Fruit fly (Drosophila melanogaster): ENCODE results near the gene RpL14.

Gene RpL14

dm6 chr3L:8627839-8628827 is 27.3 kb downstream of the RpL14 start:
- TF ChIP-seq brk (GFP tag; optimal IDR thresholded peaks at IDR 0.05) (no peak), Myc (optimal IDR thresholded peaks at IDR 0.05) (peak; percentile 42)

DNA sequence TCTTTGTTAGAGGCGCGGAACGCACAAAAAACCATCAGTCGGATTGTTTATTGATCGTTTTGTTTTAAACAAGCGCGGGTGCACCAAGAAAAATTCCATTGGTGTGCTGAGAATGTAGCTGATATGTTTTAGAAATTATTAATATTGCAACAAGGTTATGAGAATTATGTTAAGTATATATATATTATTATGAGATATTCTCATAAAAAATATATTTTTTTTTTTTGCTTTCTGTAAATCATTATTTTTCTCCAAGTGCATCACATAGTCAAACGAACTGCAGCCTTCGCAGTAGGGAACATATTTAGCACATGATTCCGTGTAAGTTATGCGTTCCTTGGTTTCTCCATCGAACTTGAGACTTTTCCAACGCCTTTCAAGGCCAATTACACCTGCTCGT is 28.2 kb downstream of the RpL14 start:
- no peak for TF ChIP-seq psq (GFP tag; optimal IDR thresholded peaks at IDR 0.05)
- no peak for TF ChIP-seq dmrt93B (GFP tag; optimal IDR thresholded peaks at IDR 0.05)
- TF ChIP-seq OdsH (GFP tag; optimal IDR thresholded peaks at IDR 0.05), result no peak
- TF ChIP-seq Hr78 (GFP tag; optimal IDR thresholded peaks at IDR 0.05), result no peak
- no peak for TF ChIP-seq Hr83 (GFP tag; optimal IDR thresholded peaks at IDR 0.05; ENCODE audit: poor library complexity, severe bottlenecking)
- TF ChIP-seq Abd-B (GFP tag; optimal IDR thresholded peaks at IDR 0.05), result no peak
- no peak for TF ChIP-seq rgr (GFP tag; optimal IDR thresholded peaks at IDR 0.05)
- no peak for TF ChIP-seq CG32264 (GFP tag; optimal IDR thresholded peaks at IDR 0.05)
- TF ChIP-seq Hnf4 (GFP tag; optimal IDR thresholded peaks at IDR 0.05), result no peak
- TF ChIP-seq ey (GFP tag; optimal IDR thresholded peaks at IDR 0.05), result no peak
- no peak for TF ChIP-seq sage (GFP tag; optimal IDR thresholded peaks at IDR 0.05)
- no peak for TF ChIP-seq Dif (GFP tag; optimal IDR thresholded peaks at IDR 0.05; ENCODE audit: partially characterized antibody)
- TF ChIP-seq brk (GFP tag; optimal IDR thresholded peaks at IDR 0.05), result no peak
- TF ChIP-seq Myc (optimal IDR thresholded peaks at IDR 0.05), result no peak
- TF ChIP-seq Sp1 (GFP tag; optimal IDR thresholded peaks at IDR 0.05), result peak; percentile 42
- no peak for TF ChIP-seq br (GFP tag; optimal IDR thresholded peaks at IDR 0.05)
- TF ChIP-seq GATAd (GFP tag; optimal IDR thresholded peaks at IDR 0.05), result no peak
- TF ChIP-seq Dfd (GFP tag; optimal IDR thresholded peaks at IDR 0.05), result no peak
- no peak for TF ChIP-seq h (GFP tag; optimal IDR thresholded peaks at IDR 0.05)
- TF ChIP-seq foxo (GFP tag; optimal IDR thresholded peaks at IDR 0.05), result peak in 1 of 2 experiments; percentile 29
- TF ChIP-seq usp (GFP tag; optimal IDR thresholded peaks at IDR 0.05), result no peak
- TF ChIP-seq CG9705 (GFP tag; optimal IDR thresholded peaks at IDR 0.05), result peak; percentile 4
- TF ChIP-seq Mio (GFP tag; optimal IDR thresholded peaks at IDR 0.05), result no peak
- TF ChIP-seq lola (GFP tag; optimal IDR thresholded peaks at IDR 0.05), result no peak
- no peak for TF ChIP-seq pan (optimal IDR thresholded peaks at IDR 0.05)
- no peak for TF ChIP-seq N (GFP tag; optimal IDR thresholded peaks at IDR 0.05)
- TF ChIP-seq Rel (GFP tag; optimal IDR thresholded peaks at IDR 0.05), result no peak
- TF ChIP-seq Rel (tag; optimal IDR thresholded peaks at IDR 0.05), result no peak
- no peak for TF ChIP-seq jim (GFP tag; optimal IDR thresholded peaks at IDR 0.05)
- peak; percentile 57 for TF ChIP-seq HLH106 (tag; optimal IDR thresholded peaks at IDR 0.05)
- no peak for TF ChIP-seq woc (GFP tag; optimal IDR thresholded peaks at IDR 0.05)
- no peak for TF ChIP-seq Vsx2 (GFP tag; optimal IDR thresholded peaks at IDR 0.05; ENCODE audit: partially characterized antibody)

dm6 chr3L:8629701-8630343 is 29.0 kb downstream of the RpL14 start:
- TF ChIP-seq dsf (GFP tag; optimal IDR thresholded peaks at IDR 0.05; ENCODE audit: borderline replicate concordance) (no peak), foxo (GFP tag; optimal IDR thresholded peaks at IDR 0.05) (no peak), rgr (GFP tag; optimal IDR thresholded peaks at IDR 0.05) (peak; percentile 53), dl (GFP tag; optimal IDR thresholded peaks at IDR 0.05; ENCODE audit: insufficient read depth in 1 of 2, partially characterized antibody in 2 of 2) (no peak), pan (optimal IDR thresholded peaks at IDR 0.05) (no peak), fru (GFP tag; optimal IDR thresholded peaks at IDR 0.05) (no peak), OdsH (GFP tag; optimal IDR thresholded peaks at IDR 0.05) (no peak), Sp1 (GFP tag; optimal IDR thresholded peaks at IDR 0.05) (no peak)

Measured in whole organism, wandering third instar larva.